Worm (Caenorhabditis elegans): Measurements from ENCODE around the gene F59A1.18.

DNA sequence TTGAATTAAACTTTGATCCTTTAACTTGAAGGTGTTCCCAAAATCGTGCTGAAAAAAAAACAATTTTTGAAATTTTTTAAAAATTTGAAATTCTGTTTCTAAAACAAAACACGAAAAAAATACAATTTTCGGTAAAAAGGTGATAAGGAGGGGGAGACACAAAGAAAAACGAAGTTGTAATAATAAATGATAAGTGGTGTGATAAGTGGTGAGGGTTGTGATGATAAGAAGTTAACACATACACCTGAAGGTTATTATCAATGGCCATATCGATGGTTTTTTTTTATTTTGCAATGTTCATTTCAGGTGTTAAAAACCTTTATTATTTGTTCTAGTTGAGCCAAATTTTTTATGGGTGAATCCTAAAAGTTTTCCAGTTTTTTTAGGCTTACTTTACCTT lies 27.6 kb upstream of the F59A1.18 start, which contains the start of gene twk-33:
- TF ChIP-seq W03F9.2 (tag; optimal IDR thresholded peaks at IDR 0.05) (no peak), him-1 (tag; optimal IDR thresholded peaks at IDR 0.05) (no peak), dao-5 (tag; optimal IDR thresholded peaks at IDR 0.05) (no peak)

Measured in whole organism, L4/young adult.